Worm (Caenorhabditis elegans): ENCODE data around the gene C39B5.5.

DNA sequence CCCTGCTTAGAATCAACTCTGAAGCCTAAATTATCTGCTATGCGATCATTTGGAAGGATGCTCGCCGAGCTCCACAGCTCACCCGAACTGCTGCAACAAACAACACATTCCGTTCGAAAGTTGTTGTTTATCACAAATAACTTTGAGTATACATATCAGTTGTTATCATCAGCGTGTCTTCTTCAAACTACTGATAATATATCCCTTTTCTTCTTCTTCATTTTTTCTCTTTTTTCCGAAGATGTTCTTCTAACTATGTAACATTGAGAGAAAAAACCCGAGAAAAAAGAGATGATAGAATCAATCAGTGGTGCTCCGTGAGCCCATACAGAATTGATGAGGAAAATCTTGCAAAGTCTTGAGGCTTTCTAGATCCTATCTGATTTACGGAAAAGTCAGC, 37.4 kb upstream of the C39B5.5 start:
- TF ChIP-seq pag-3 (tag; optimal IDR thresholded peaks at IDR 0.05; ENCODE audit: borderline replicate concordance, insufficient read depth) (no peak), ama-1 (optimal IDR thresholded peaks at IDR 0.05) (no peak), blmp-1 (tag; optimal IDR thresholded peaks at IDR 0.05) (peak; percentile 25), pqm-1 (tag; optimal IDR thresholded peaks at IDR 0.05) (no peak), nhr-84 (tag; optimal IDR thresholded peaks at IDR 0.05) (no peak), lin-15B (tag; optimal IDR thresholded peaks at IDR 0.05) (no peak), sptf-1 (tag; optimal IDR thresholded peaks at IDR 0.05) (no peak), lin-39 (tag; optimal IDR thresholded peaks at IDR 0.05) (no peak), lin-13 (GFP tag; optimal IDR thresholded peaks at IDR 0.05) (no peak), tlp-1 (tag; optimal IDR thresholded peaks at IDR 0.05) (no peak), elt-2 (tag; optimal IDR thresholded peaks at IDR 0.05) (no peak), ceh-82 (tag; optimal IDR thresholded peaks at IDR 0.05) (no peak)
